Worm (Caenorhabditis elegans) whole organism, L3 larva: ENCODE measurements around the gene sss-1.

Source experiments
- R02D3.7 ChIP-seq: fragments of 150-350 bp; optimal IDR thresholded peaks from 2 replicates; lab custom pipeline; 2014; ENCODE audit warnings: missing biosample characterization, missing genetic modification characterization
- ZK546.5 ChIP-seq: sonication (generic microtip); optimal IDR thresholded peaks from 2 replicates; lab custom pipeline; 2017; ENCODE audit warnings: missing biosample characterization, missing genetic modification characterization
- ama-1 ChIP-seq: fragments of 150-350 bp; optimal IDR thresholded peaks from 2 replicates; lab custom pipeline; 2018
- ceh-16 ChIP-seq: sonication (generic microtip); optimal IDR thresholded peaks from 2 replicates; lab custom pipeline; 2017; ENCODE audit warnings: missing biosample characterization, missing genetic modification characterization
- ceh-28 ChIP-seq: fragments of 150-350 bp; optimal IDR thresholded peaks from 2 replicates; lab custom pipeline; 2014; ENCODE audit warnings: missing biosample characterization, missing genetic modification reagents, missing genetic modification characterization
- ceh-82 ChIP-seq: fragments of 150-350 bp; optimal IDR thresholded peaks from 2 replicates; lab custom pipeline; 2014; ENCODE audit warnings: missing biosample characterization, missing genetic modification characterization
- ceh-9 ChIP-seq: sonication (generic microtip); optimal IDR thresholded peaks from 2 replicates; lab custom pipeline; 2018; ENCODE audit warnings: missing biosample characterization, missing genetic modification characterization
- daf-12 ChIP-seq: fragments of 150-350 bp; optimal IDR thresholded peaks from 2 replicates; lab custom pipeline; 2014; ENCODE audit warnings: missing biosample characterization, missing genetic modification reagents, missing genetic modification characterization
- egl-5 ChIP-seq: fragments of 150-350 bp; optimal IDR thresholded peaks from 2 replicates; lab custom pipeline; 2017; ENCODE audit warnings: missing biosample characterization, missing genetic modification reagents, missing genetic modification characterization, inconsistent platforms
- elt-1 ChIP-seq: fragments of 150-350 bp; optimal IDR thresholded peaks from 2 replicates; lab custom pipeline; 2014; ENCODE audit warnings: missing biosample characterization, missing genetic modification characterization
- elt-2 ChIP-seq: sonication (generic microtip); optimal IDR thresholded peaks from 2 replicates; lab custom pipeline; 2016; ENCODE audit warnings: missing genetic modification reagents, mild to moderate bottlenecking, missing genetic modification characterization, missing compliant biosample characterization
- elt-3 ChIP-seq, 3 experiments: fragments of 150-350 bp in 1 of 3; sonication (generic microtip) in 2 of 3; optimal IDR thresholded peaks; 2 replicates in 2 of 3; 4 replicates in 1 of 3; lab custom pipeline; 2014 to 2017; ENCODE audit warnings: missing biosample characterization in 3 of 3, missing genetic modification characterization in 3 of 3
- eor-1 ChIP-seq, 2 experiments: fragments of 150-350 bp; optimal IDR thresholded peaks; 2 replicates each; lab custom pipeline; 2014 to 2018; ENCODE audit warnings: missing biosample characterization in 2 of 2, missing genetic modification characterization in 2 of 2
- fkh-10 ChIP-seq: sonication (generic microtip); optimal IDR thresholded peaks from 2 replicates; lab custom pipeline; 2017; ENCODE audit warnings: missing biosample characterization, missing genetic modification reagents, missing genetic modification characterization
- fkh-2 ChIP-seq: fragments of 150-350 bp; optimal IDR thresholded peaks from 2 replicates; lab custom pipeline; 2014; ENCODE audit warnings: missing biosample characterization, missing genetic modification reagents, missing genetic modification characterization
- fos-1 ChIP-seq: fragments of 150-350 bp; optimal IDR thresholded peaks from 2 replicates; lab custom pipeline; 2014; ENCODE audit warnings: missing biosample characterization, missing genetic modification characterization
- hmg-11 ChIP-seq: sonication (generic microtip); optimal IDR thresholded peaks from 2 replicates; lab custom pipeline; 2016; ENCODE audit warnings: missing genetic modification characterization, missing compliant biosample characterization
- jun-1 ChIP-seq: fragments of 150-350 bp; optimal IDR thresholded peaks from 2 replicates; lab custom pipeline; 2014; ENCODE audit warnings: missing biosample characterization, missing genetic modification reagents, missing genetic modification characterization
- lin-39 ChIP-seq: fragments of 150-350 bp; optimal IDR thresholded peaks from 2 replicates; lab custom pipeline; 2018; ENCODE audit warnings: missing biosample characterization, missing genetic modification reagents, missing genetic modification characterization
- lsy-12 ChIP-seq: sonication (generic microtip); optimal IDR thresholded peaks from 2 replicates; lab custom pipeline; 2016; ENCODE audit warnings: mild to moderate bottlenecking, missing genetic modification characterization, missing compliant biosample characterization
- mdl-1 ChIP-seq: fragments of 150-350 bp; optimal IDR thresholded peaks from 2 replicates; lab custom pipeline; 2014; ENCODE audit warnings: missing biosample characterization, missing genetic modification characterization
- nfya-1 ChIP-seq: sonication (generic microtip); optimal IDR thresholded peaks from 2 replicates; lab custom pipeline; 2017; ENCODE audit warnings: missing genetic modification characterization, mild to moderate bottlenecking, missing compliant biosample characterization, antibody characterized with exemption, moderate library complexity; ENCODE audit not compliant: insufficient read depth
- nhr-11 ChIP-seq: fragments of 150-350 bp; optimal IDR thresholded peaks from 2 replicates; lab custom pipeline; 2014; ENCODE audit warnings: missing biosample characterization, missing genetic modification characterization
- nhr-12 ChIP-seq: fragments of 150-350 bp; optimal IDR thresholded peaks from 2 replicates; lab custom pipeline; 2014; ENCODE audit warnings: missing biosample characterization, missing genetic modification characterization
- nhr-23 ChIP-seq: fragments of 150-350 bp; optimal IDR thresholded peaks from 2 replicates; lab custom pipeline; 2014; ENCODE audit warnings: missing biosample characterization, missing genetic modification reagents, missing genetic modification characterization
- nhr-237 ChIP-seq: fragments of 150-350 bp; optimal IDR thresholded peaks from 2 replicates; lab custom pipeline; 2014; ENCODE audit warnings: missing biosample characterization, missing genetic modification characterization
- nhr-25 ChIP-seq: sonication (generic microtip); optimal IDR thresholded peaks from 2 replicates; lab custom pipeline; 2017; ENCODE audit warnings: missing biosample characterization, missing genetic modification characterization
- nhr-28 ChIP-seq: fragments of 150-350 bp; optimal IDR thresholded peaks from 2 replicates; lab custom pipeline; 2014; ENCODE audit warnings: missing biosample characterization, missing genetic modification characterization
- nhr-43 ChIP-seq: sonication (generic microtip); optimal IDR thresholded peaks from 2 replicates; lab custom pipeline; 2016; ENCODE audit warnings: mild to moderate bottlenecking, missing genetic modification characterization, missing compliant biosample characterization; ENCODE audit not compliant: poor library complexity, severe bottlenecking
- nhr-67 ChIP-seq: fragments of 150-350 bp; optimal IDR thresholded peaks from 2 replicates; lab custom pipeline; 2014; ENCODE audit warnings: missing biosample characterization, missing genetic modification characterization
- nhr-76 ChIP-seq: fragments of 150-350 bp; sonication (generic microtip); optimal IDR thresholded peaks from 5 replicates; lab custom pipeline; 2014; ENCODE audit warnings: missing biosample characterization, missing genetic modification characterization
- nhr-77 ChIP-seq: fragments of 150-350 bp; optimal IDR thresholded peaks from 2 replicates; lab custom pipeline; 2014; ENCODE audit warnings: missing biosample characterization, missing genetic modification characterization
- pha-4 ChIP-seq: fragments of 150-350 bp; optimal IDR thresholded peaks from 2 replicates; lab custom pipeline; 2014; ENCODE audit warnings: missing biosample characterization, missing genetic modification reagents, missing genetic modification characterization
- pqm-1 ChIP-seq: fragments of 150-350 bp; optimal IDR thresholded peaks from 2 replicates; lab custom pipeline; 2017; ENCODE audit warnings: missing biosample characterization, missing genetic modification characterization, inconsistent platforms
- sea-2 ChIP-seq: fragments of 150-350 bp; sonication (generic microtip); optimal IDR thresholded peaks from 4 replicates; lab custom pipeline; 2014; ENCODE audit warnings: missing biosample characterization, missing genetic modification reagents, missing genetic modification characterization
- skn-1 ChIP-seq: fragments of 150-350 bp; optimal IDR thresholded peaks from 2 replicates; lab custom pipeline; 2014; ENCODE audit warnings: missing biosample characterization, missing genetic modification characterization
- snpc-4 ChIP-seq: fragments of 150-350 bp; optimal IDR thresholded peaks from 2 replicates; lab custom pipeline; 2014; ENCODE audit warnings: missing biosample characterization, missing genetic modification characterization
- tbx-2 ChIP-seq: sonication (generic microtip); optimal IDR thresholded peaks from 2 replicates; lab custom pipeline; 2016; ENCODE audit warnings: mild to moderate bottlenecking, missing genetic modification characterization, missing compliant biosample characterization
- unc-39 ChIP-seq: sonication (generic microtip); optimal IDR thresholded peaks from 4 replicates; lab custom pipeline; 2017; ENCODE audit warnings: missing biosample characterization, missing genetic modification characterization
- unc-62 ChIP-seq: fragments of 150-350 bp; sonication (generic microtip); optimal IDR thresholded peaks from 4 replicates; lab custom pipeline; 2014; ENCODE audit warnings: missing biosample characterization, missing genetic modification reagents, missing genetic modification characterization
- zag-1 ChIP-seq: fragments of 150-350 bp; optimal IDR thresholded peaks from 2 replicates; lab custom pipeline; 2014; ENCODE audit warnings: missing biosample characterization, missing genetic modification characterization
- ztf-4 ChIP-seq: fragments of 150-350 bp; optimal IDR thresholded peaks from 2 replicates; lab custom pipeline; 2014; ENCODE audit warnings: missing biosample characterization, missing genetic modification characterization

Gene sss-1

DNA sequence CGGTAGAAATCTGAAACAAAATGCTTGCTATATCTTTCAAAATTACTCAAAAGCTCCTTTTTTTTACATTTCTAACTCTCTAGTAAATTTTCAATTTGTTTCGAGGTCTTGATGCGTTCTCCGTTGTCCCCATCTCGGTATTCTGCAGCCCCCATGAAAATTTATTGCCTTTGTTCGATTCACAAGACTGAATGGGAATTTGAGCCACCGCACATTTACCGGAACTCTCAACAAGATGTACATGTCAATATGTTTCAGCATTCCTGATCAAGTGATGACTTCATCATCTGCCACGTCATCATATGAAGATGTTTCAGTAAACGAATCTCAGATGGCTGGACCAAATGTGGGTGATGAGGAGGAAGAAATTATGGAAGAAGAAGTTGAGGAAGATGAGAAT is 26.9 kb upstream of the sss-1 start:
- TF ChIP-seq nfya-1 (tag; lab: Kevin White, UChicago) (no peak), ceh-16 (tag; lab: Kevin White, UChicago) (no peak), elt-2 (tag; lab: Kevin White, UChicago) (no peak), fkh-10 (GFP tag; lab: Kevin White, UChicago) (no peak), zag-1 (no peak), fkh-2 (no peak), daf-12 (tag; lab: Kevin White, UChicago) (no peak), nhr-67 (tag; lab: Kevin White, UChicago) (no peak), jun-1 (tag; lab: Kevin White, UChicago) (no peak), nhr-11 (tag; lab: Kevin White, UChicago) (no peak), lin-39 (tag; lab: Kevin White, UChicago) (no peak), nhr-237 (no peak), hmg-11 (tag; lab: Kevin White, UChicago) (no peak), unc-62 (GFP tag; lab: Kevin White, UChicago) (no peak), egl-5 (tag; lab: Kevin White, UChicago) (no peak), ceh-28 (tag; lab: Kevin White, UChicago) (no peak), nhr-23 (tag; lab: Kevin White, UChicago) (no peak), ama-1 (no peak), pha-4 (no peak)

DNA sequence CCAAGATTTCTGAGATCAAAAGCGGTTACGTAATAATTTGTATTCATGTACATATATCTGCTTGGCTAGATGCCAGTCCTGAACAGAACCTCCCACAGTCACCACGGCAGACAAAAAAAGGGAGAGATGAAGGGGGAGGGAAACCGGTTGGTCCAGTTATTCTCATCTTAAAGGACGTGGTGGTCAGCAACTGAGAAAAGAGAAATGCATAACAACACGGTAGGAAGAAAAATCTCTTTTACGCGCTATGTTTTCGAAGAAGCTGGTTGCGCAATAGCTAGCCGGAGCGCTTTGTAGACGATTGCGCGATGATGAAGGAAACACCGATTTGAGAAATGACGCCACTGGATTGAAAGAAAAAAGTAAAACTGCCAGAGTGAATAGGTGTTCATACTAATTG is 24.5 kb upstream of the sss-1 start:
- no peak for TF ChIP-seq ZK546.5 (tag; lab: Kevin White, UChicago)
- TF ChIP-seq snpc-4 (tag; lab: Kevin White, UChicago): no peak
- no peak for TF ChIP-seq ceh-9
- TF ChIP-seq nhr-25 (tag; lab: Kevin White, UChicago): peak; percentile 60
- TF ChIP-seq eor-1 (tag; optimal IDR thresholded peaks at IDR 0.05; lab: Kevin White, UChicago): no peak
- no peak for TF ChIP-seq nhr-28 (tag; lab: Kevin White, UChicago)
- TF ChIP-seq nfya-1 (tag; lab: Kevin White, UChicago): peak; percentile 4
- peak; percentile 65 for TF ChIP-seq nhr-43 (tag; lab: Kevin White, UChicago)
- peak; percentile 28 for TF ChIP-seq nhr-23 (tag; lab: Kevin White, UChicago)
- TF ChIP-seq daf-12 (tag; lab: Kevin White, UChicago): no peak
- TF ChIP-seq mdl-1 (tag; lab: Kevin White, UChicago): no peak
- TF ChIP-seq unc-39: no peak
- no peak for TF ChIP-seq elt-1 (tag; lab: Kevin White, UChicago)
- TF ChIP-seq nhr-11 (tag; lab: Kevin White, UChicago): no peak
- TF ChIP-seq egl-5 (tag; lab: Kevin White, UChicago): no peak
- TF ChIP-seq ceh-82 (tag; lab: Kevin White, UChicago): no peak

DNA sequence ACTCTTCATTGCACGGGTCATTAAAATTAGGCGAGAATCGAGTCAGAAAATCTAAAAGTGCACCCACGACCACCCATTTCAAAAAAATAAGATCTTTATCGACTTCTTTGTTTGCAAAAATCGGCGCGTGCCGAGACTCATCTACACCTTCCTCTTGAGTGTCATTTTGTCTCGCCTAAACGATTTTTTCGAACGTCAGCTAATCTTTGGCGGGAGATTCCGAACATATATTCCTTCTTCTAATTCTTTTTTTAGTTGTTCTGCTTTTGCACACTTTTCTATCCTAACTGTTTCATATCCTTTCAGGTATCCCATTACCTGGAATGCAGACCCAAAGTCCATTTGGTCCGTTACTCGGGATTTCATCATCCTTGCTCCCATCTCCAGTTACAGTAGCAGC is 22.7 kb upstream of the sss-1 start, which contains the start of gene bed-3:
Gene bed-3 (plus strand): TSS at position 301 of the 400 bp plus-strand sequence.
- TF ChIP-seq unc-39: no peak
- TF ChIP-seq R02D3.7 (tag; lab: Kevin White, UChicago): no peak
- TF ChIP-seq ceh-28 (tag; lab: Kevin White, UChicago): no peak
- TF ChIP-seq ceh-16 (tag; lab: Kevin White, UChicago): no peak
- no peak for TF ChIP-seq daf-12 (tag; lab: Kevin White, UChicago)
- no peak for TF ChIP-seq elt-3 (tag; optimal IDR thresholded peaks at IDR 0.05; lab: Kevin White, UChicago)
- TF ChIP-seq jun-1 (tag; lab: Kevin White, UChicago): no peak
- no peak for TF ChIP-seq ceh-82 (tag; lab: Kevin White, UChicago)
- no peak for TF ChIP-seq unc-62 (GFP tag; lab: Kevin White, UChicago)
- TF ChIP-seq nhr-12: no peak
- TF ChIP-seq eor-1 (tag; optimal IDR thresholded peaks at IDR 0.05; lab: Kevin White, UChicago): no peak
- no peak for TF ChIP-seq lsy-12
- TF ChIP-seq sea-2: no peak
- no peak for TF ChIP-seq skn-1
- TF ChIP-seq pha-4: no peak

DNA sequence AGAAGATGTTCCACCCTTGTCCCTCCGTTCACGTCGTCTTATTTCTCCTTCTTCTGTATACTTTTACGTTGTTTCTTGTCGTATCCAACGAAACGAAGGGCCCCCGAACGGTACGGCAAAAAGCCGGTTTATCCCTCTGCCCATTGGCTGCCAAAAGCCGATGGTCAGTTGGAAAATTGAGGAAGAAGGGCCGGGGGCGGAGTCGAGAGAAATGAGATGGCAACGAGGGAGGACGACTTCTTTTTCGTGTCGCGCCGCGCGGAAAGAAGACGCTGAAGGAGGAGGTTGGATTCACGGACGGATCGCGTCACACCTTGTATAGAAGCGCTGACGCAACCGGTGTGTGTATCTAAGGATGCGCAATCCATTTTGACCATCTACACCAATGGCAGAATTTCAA is 21.6 kb upstream of the sss-1 start:
- no peak for TF ChIP-seq pqm-1 (tag; lab: Kevin White, UChicago)
- no peak for TF ChIP-seq nhr-77 (tag; lab: Kevin White, UChicago)
- no peak for TF ChIP-seq fos-1 (tag; lab: Kevin White, UChicago)
- no peak for TF ChIP-seq ceh-28 (tag; lab: Kevin White, UChicago)
- no peak for TF ChIP-seq ceh-9
- TF ChIP-seq eor-1 (tag; optimal IDR thresholded peaks at IDR 0.05; lab: Kevin White, UChicago): no peak
- TF ChIP-seq fkh-10 (GFP tag; lab: Kevin White, UChicago): no peak
- peak; percentile 81 for TF ChIP-seq nfya-1 (tag; lab: Kevin White, UChicago)
- peak; percentile 55 for TF ChIP-seq nhr-25 (tag; lab: Kevin White, UChicago)
- TF ChIP-seq nhr-76 (tag; lab: Kevin White, UChicago): no peak
- TF ChIP-seq zag-1: no peak
- no peak for TF ChIP-seq sea-2
- no peak for TF ChIP-seq nhr-11 (tag; lab: Kevin White, UChicago)
- no peak for TF ChIP-seq unc-62 (GFP tag; lab: Kevin White, UChicago)
- no peak for TF ChIP-seq tbx-2
- TF ChIP-seq nhr-67 (tag; lab: Kevin White, UChicago): no peak
- no peak for TF ChIP-seq ztf-4 (tag; lab: Kevin White, UChicago)
